Worm (Caenorhabditis elegans): Measurements from ENCODE around the gene rps-30.

DNA sequence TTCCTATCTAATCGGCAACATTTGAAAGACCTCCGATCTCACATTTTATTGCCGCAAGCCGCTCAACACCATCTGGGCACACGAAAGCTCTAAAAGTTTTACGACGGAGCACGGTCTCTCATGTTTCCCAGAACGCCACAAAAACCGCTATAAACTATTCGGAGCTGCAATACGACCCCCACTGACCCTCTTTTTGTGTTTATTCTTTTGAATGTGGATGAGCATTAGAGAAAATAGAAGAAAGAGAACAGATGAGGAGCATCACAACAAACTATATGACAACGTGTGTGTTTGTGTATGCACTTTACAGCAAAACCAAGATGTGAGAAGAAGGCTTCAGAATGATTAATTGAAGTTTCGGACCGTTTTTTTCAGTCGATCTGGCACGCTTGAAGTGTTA is 47.8 kb downstream of the rps-30 start:
- no peak for TF ChIP-seq elt-1 (tag; optimal IDR thresholded peaks at IDR 0.05; ENCODE audit: borderline replicate concordance, insufficient read depth)
- no peak for TF ChIP-seq lin-13 (tag; optimal IDR thresholded peaks at IDR 0.05)
- no peak for TF ChIP-seq snpc-4 (tag; optimal IDR thresholded peaks at IDR 0.05)
- TF ChIP-seq ceh-39 (tag; optimal IDR thresholded peaks at IDR 0.05): no peak
- no peak for TF ChIP-seq M03D4.4 (tag; optimal IDR thresholded peaks at IDR 0.05)
- TF ChIP-seq hlh-1 (tag; optimal IDR thresholded peaks at IDR 0.05): peak; percentile 47
- no peak for TF ChIP-seq mab-5 (tag; optimal IDR thresholded peaks at IDR 0.05)

Data from whole organism, mixed stage, embryonic.